Worm (Caenorhabditis elegans): Measurements from ENCODE around the gene C29E4.14.
A peak's percentile ranks its signal among the peaks of the same experiment; 100 is the strongest.

The C29E4.14 gene

DNA sequence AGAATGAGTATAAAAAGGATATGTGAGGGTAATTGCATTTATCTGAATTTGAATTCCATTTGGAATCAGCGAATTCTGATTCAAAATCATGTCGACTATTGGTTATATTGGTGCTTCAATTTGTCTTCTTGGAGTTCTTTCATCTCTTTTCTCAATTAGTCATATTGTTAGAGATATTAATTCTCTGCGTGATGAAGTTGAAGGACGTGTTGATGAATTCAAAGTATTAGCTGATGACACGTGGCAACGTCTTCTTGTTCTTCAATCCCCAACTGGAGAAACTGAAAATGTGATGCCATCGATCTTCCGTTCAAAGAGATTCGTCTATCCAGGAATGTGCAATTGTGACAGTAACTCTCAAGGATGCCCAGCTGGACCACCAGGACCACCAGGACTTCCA, 28.9 kb downstream of the C29E4.14 start, which contains the start of gene col-90:
Gene col-90, plus strand, starts transcription at position 37 of the 400 bp plus-strand sequence.
- TF ChIP-seq ceh-30 (tag; optimal IDR thresholded peaks at IDR 0.05) (no peak), pros-1 (tag; optimal IDR thresholded peaks at IDR 0.05) (no peak), unc-86 (tag; optimal IDR thresholded peaks at IDR 0.05) (no peak), nhr-11 (tag; optimal IDR thresholded peaks at IDR 0.05) (no peak), nhr-232 (tag; optimal IDR thresholded peaks at IDR 0.05) (no peak), fkh-10 (GFP tag; optimal IDR thresholded peaks at IDR 0.05) (no peak), K09A11.1 (tag; optimal IDR thresholded peaks at IDR 0.05; ENCODE audit: insufficient read depth) (no peak), pat-9 (tag; optimal IDR thresholded peaks at IDR 0.05) (no peak), npax-4 (tag; optimal IDR thresholded peaks at IDR 0.05) (no peak), odd-2 (tag; optimal IDR thresholded peaks at IDR 0.05) (no peak), ttx-3 (tag; optimal IDR thresholded peaks at IDR 0.05) (no peak), hlh-30 (tag; optimal IDR thresholded peaks at IDR 0.05; ENCODE audit: insufficient read depth) (no peak), tbx-2 (tag; optimal IDR thresholded peaks at IDR 0.05) (no peak), mec-3 (tag; optimal IDR thresholded peaks at IDR 0.05; ENCODE audit: borderline replicate concordance) (no peak)

ce11 chrIII:7950447-7950846, 30.5 kb downstream of the C29E4.14 start:
- TF ChIP-seq hlh-15 (tag; optimal IDR thresholded peaks at IDR 0.05) (no peak), ref-2 (tag; optimal IDR thresholded peaks at IDR 0.05) (no peak), ztf-16 (tag; optimal IDR thresholded peaks at IDR 0.05) (no peak), ets-4 (tag; optimal IDR thresholded peaks at IDR 0.05) (no peak), pha-4 (tag; optimal IDR thresholded peaks at IDR 0.05) (no peak), sox-2 (GFP tag; IDR thresholded peaks at IDR 0.05) (no peak), che-1 (tag; optimal IDR thresholded peaks at IDR 0.05) (no peak), ceh-18 (tag; optimal IDR thresholded peaks at IDR 0.05) (no peak), ceh-6 (GFP tag; optimal IDR thresholded peaks at IDR 0.05) (no peak), pros-1 (tag; optimal IDR thresholded peaks at IDR 0.05) (no peak), ceh-14 (tag; optimal IDR thresholded peaks at IDR 0.05) (no peak), pqm-1 (tag; optimal IDR thresholded peaks at IDR 0.05) (no peak), unc-42 (tag; optimal IDR thresholded peaks at IDR 0.05) (no peak), dmd-4 (tag; optimal IDR thresholded peaks at IDR 0.05; ENCODE audit: borderline replicate concordance) (no peak), fkh-6 (tag; optimal IDR thresholded peaks at IDR 0.05) (no peak), T23F11.4 (GFP tag; optimal IDR thresholded peaks at IDR 0.05) (no peak), unc-55 (GFP tag; optimal IDR thresholded peaks at IDR 0.05) (no peak)

DNA sequence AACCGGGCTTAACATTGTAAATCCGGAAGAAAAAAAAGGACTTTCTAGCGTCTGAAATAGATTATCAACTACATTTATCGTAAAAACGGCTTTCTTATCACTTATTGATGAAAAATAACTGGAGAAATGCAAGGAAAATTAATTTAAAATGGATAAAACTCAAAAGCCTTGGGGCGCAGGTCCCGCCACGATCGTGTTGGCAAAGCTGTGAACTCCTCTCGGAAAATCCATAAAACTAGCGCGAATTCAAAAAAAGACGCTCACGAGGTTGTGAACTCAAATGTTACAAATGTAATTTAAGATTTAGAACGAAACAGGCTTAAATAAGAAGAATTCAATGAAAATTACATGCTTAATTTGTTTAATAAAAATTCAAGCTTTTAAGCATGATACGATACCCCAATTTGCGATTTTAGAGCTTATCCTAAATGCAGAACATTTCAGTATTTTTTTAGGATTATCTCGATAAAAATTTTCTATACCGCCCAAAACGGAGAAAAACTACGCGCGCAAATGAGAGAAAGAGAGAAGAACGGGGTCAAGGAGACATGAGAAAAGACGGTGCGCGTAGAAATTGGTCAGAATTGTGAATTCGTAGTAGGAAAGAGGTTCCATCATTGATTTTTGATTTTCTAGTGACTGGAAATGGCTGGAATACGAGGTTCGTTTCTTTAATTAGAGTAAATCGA, 32.3 kb downstream of the C29E4.14 start, which contains the start of gene C29E4.15:
Gene C29E4.15, plus strand, starts transcription at position 547 of the 689 bp plus-strand sequence.
- no peak for TF ChIP-seq fkh-10 (GFP tag; optimal IDR thresholded peaks at IDR 0.05)
- no peak for TF ChIP-seq ceh-30 (tag; optimal IDR thresholded peaks at IDR 0.05)
- TF ChIP-seq unc-55 (GFP tag; optimal IDR thresholded peaks at IDR 0.05), result no peak
- TF ChIP-seq rnt-1 (tag; optimal IDR thresholded peaks at IDR 0.05), result no peak
- TF ChIP-seq unc-42 (tag; optimal IDR thresholded peaks at IDR 0.05), result peak; percentile 19
- TF ChIP-seq unc-3 (GFP tag; conservative IDR thresholded peaks at IDR 0.05), result no peak
- TF ChIP-seq unc-3 (tag; optimal IDR thresholded peaks at IDR 0.05), result no peak
- TF ChIP-seq odd-2 (tag; optimal IDR thresholded peaks at IDR 0.05), result no peak
- TF ChIP-seq che-1 (tag; optimal IDR thresholded peaks at IDR 0.05), result no peak

- TF ChIP-seq K09A11.1 (tag; optimal IDR thresholded peaks at IDR 0.05; ENCODE audit: insufficient read depth), result no peak
- TF ChIP-seq ceh-31 (tag; optimal IDR thresholded peaks at IDR 0.05), result no peak
- no peak for TF ChIP-seq pag-3 (tag; optimal IDR thresholded peaks at IDR 0.05; ENCODE audit: borderline replicate concordance)
- TF ChIP-seq ceh-19 (GFP tag; optimal IDR thresholded peaks at IDR 0.05), result no peak
- no peak for TF ChIP-seq dve-1 (tag; optimal IDR thresholded peaks at IDR 0.05)
- no peak for TF ChIP-seq odd-2 (tag; optimal IDR thresholded peaks at IDR 0.05)
- no peak for TF ChIP-seq fkh-10 (GFP tag; optimal IDR thresholded peaks at IDR 0.05)
- TF ChIP-seq sox-2 (GFP tag; IDR thresholded peaks at IDR 0.05), result no peak
- no peak for TF ChIP-seq C38D4.7 (GFP tag; optimal IDR thresholded peaks at IDR 0.05)
- no peak for TF ChIP-seq unc-55 (GFP tag; optimal IDR thresholded peaks at IDR 0.05)
- no peak for TF ChIP-seq ceh-22 (tag; optimal IDR thresholded peaks at IDR 0.05)
- no peak for TF ChIP-seq dmd-4 (tag; optimal IDR thresholded peaks at IDR 0.05; ENCODE audit: borderline replicate concordance)
- TF ChIP-seq hlh-6 (tag; optimal IDR thresholded peaks at IDR 0.05), result no peak
Observed at ce11 chrIII:7953208-7953607, 33.3 kb downstream of the C29E4.14 start, which contains the start of gene let-754. TSS of gene let-754 (minus strand) at chrIII:7953308.

All from whole organism, late embryonic.